Worm (Caenorhabditis elegans) whole organism, L1 larva: Measurements from ENCODE around the gene srh-308.

ENCODE experiments used
- ceh-82 ChIP-seq, 3 experiments: fragments of 150-350 bp in 1 of 3; sonication (generic microtip) in 2 of 3; optimal IDR thresholded peaks; 2 replicates each; lab custom pipeline; 2014 to 2017; ENCODE audit warnings: missing biosample characterization in 3 of 3, missing genetic modification characterization in 3 of 3
- dsc-1 ChIP-seq: sonication (generic microtip); optimal IDR thresholded peaks from 2 replicates; lab custom pipeline; 2016; ENCODE audit warnings: mild to moderate bottlenecking, missing genetic modification characterization, missing compliant biosample characterization
- efl-1 ChIP-seq, 4 experiments: fragments of 150-350 bp; optimal IDR thresholded peaks in 3 of 4; peaks in 1 of 4; 1 replicate in 1 of 4; 2 replicates in 3 of 4; lab custom pipeline; 2014; ENCODE audit warnings: missing biosample characterization in 2 of 4, missing genetic modification characterization in 2 of 4, missing genetic modification reagents in 2 of 4
- mdl-1 ChIP-seq, 2 experiments: fragments of 150-350 bp; optimal IDR thresholded peaks; 2 replicates each; lab custom pipeline; 2014 to 2017; ENCODE audit warnings: missing biosample characterization in 2 of 2, missing genetic modification characterization in 2 of 2, inconsistent platforms in 1 of 2
- nhr-11 ChIP-seq: fragments of 150-350 bp; optimal IDR thresholded peaks from 2 replicates; lab custom pipeline; 2014; ENCODE audit warnings: missing biosample characterization, missing genetic modification characterization
- skn-1 ChIP-seq: fragments of 150-350 bp; optimal IDR thresholded peaks from 2 replicates; lab custom pipeline; 2014; ENCODE audit warnings: missing biosample characterization, missing genetic modification characterization
- tbx-2 ChIP-seq: sonication (generic microtip); optimal IDR thresholded peaks from 2 replicates; lab custom pipeline; 2016; ENCODE audit warnings: missing genetic modification characterization, missing compliant biosample characterization
- ztf-11 ChIP-seq, 2 experiments: sonication (generic microtip); optimal IDR thresholded peaks; 2 replicates each; lab custom pipeline; 2016 to 2017; ENCODE audit warnings: missing genetic modification characterization in 2 of 2, missing biosample characterization in 1 of 2, missing compliant biosample characterization in 1 of 2

ce11 chrV:14026194-14026593 lies 8.8 kb upstream of the srh-308 start, which contains the start of gene T08G5.2:
- no peak for TF ChIP-seq ztf-11 (tag; optimal IDR thresholded peaks at IDR 0.05; lab: Kevin White, UChicago)
- TF ChIP-seq ceh-82 (tag; optimal IDR thresholded peaks at IDR 0.05; lab: Kevin White, UChicago): no peak
- TF ChIP-seq efl-1 (optimal IDR thresholded peaks at IDR 0.05; lab: Kevin White, UChicago): no peak
- no peak for TF ChIP-seq efl-1 (GFP tag; optimal IDR thresholded peaks at IDR 0.05 in 1 of 2; lab: Kevin White, UChicago)
- TF ChIP-seq dsc-1 (tag; lab: Kevin White, UChicago): no peak
- no peak for TF ChIP-seq skn-1 (tag; lab: Kevin White, UChicago)
- no peak for TF ChIP-seq tbx-2 (tag; lab: Kevin White, UChicago)
- no peak for TF ChIP-seq mdl-1 (tag; optimal IDR thresholded peaks at IDR 0.05; lab: Kevin White, UChicago)
- no peak for TF ChIP-seq nhr-11 (tag; lab: Kevin White, UChicago)
